Fruit fly (Drosophila melanogaster): ENCODE results near the gene hng3.

Gene hng3

DNA sequence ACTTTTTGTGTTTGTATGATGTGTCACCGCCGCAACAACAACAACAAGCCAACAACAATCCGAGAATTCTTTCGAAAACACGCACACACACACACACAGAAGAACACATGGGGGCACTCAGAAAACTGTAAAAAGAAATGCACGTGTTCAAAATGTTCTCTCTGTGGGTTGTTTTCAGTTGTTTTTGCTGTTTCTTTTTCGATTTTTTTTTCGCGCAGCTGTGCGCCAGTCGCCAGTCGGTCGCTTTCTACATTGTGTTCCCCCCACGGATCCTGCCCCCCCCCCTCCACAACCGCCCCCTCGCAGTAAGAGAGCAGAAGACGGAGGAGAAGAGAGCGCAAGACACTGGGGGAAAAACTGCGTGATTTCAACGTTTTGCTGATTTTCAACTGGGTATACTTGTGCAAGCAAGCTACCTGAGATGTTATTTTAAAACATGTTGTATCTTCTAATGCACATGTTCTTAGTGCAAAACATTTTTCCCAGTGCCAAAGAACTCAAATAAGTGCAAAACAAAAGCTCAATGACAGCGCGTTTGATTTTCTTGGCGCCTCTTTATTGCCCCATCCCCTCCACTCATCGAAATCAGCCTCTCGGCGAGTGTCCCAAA is 3.7 kb downstream of the hng3 start:
- TF ChIP-seq dsx (GFP tag; optimal IDR thresholded peaks at IDR 0.05; ENCODE audit: poor library complexity, severe bottlenecking), result peak; percentile 69
- peak; percentile 77 for TF ChIP-seq CG15336 (GFP tag; IDR thresholded peaks at IDR 0.05)
- peak; percentile 48 for TF ChIP-seq lz (GFP tag; optimal IDR thresholded peaks at IDR 0.05)
- peak; percentile 32 for TF ChIP-seq CG8632 (GFP tag; optimal IDR thresholded peaks at IDR 0.05)
- peak; percentile 49 for TF ChIP-seq CG3032 (tag; optimal IDR thresholded peaks at IDR 0.05)
- no peak for TF ChIP-seq Eip78C (GFP tag)
- peak; percentile 28 for TF ChIP-seq CG10669 (GFP tag; optimal IDR thresholded peaks at IDR 0.05)
- TF ChIP-seq CG9139 (GFP tag; optimal IDR thresholded peaks at IDR 0.05), result no peak
- TF ChIP-seq vri (GFP tag; optimal IDR thresholded peaks at IDR 0.05), result no peak
- peak; percentile 85 for TF ChIP-seq eg (GFP tag; IDR thresholded peaks at IDR 0.05)
- TF ChIP-seq Ets96B (tag; optimal IDR thresholded peaks at IDR 0.05), result peak; percentile 31
- peak; percentile 37 for TF ChIP-seq Met (GFP tag; optimal IDR thresholded peaks at IDR 0.05)
- 0 out of 3 replicates have a peak, but pooled peaks have one; percentile 40 for TF ChIP-seq CG8119 (GFP tag; IDR thresholded peaks at IDR 0.05)
- TF ChIP-seq salr (GFP tag; optimal IDR thresholded peaks at IDR 0.05), result no peak
- peak; percentile 42 for TF ChIP-seq CG6854 (GFP tag; optimal IDR thresholded peaks at IDR 0.05)
- TF ChIP-seq topi (GFP tag; optimal IDR thresholded peaks at IDR 0.05), result peak; percentile 48
- peak; percentile 2 for TF ChIP-seq CG11902 (GFP tag; optimal IDR thresholded peaks at IDR 0.05)
- peak; percentile 20 for TF ChIP-seq CG6792 (GFP tag; optimal IDR thresholded peaks at IDR 0.05)
- TF ChIP-seq net (GFP tag; optimal IDR thresholded peaks at IDR 0.05), result peak; percentile 80
- TF ChIP-seq CG11294 (GFP tag; IDR thresholded peaks at IDR 0.05), result peak; percentile 72
- TF ChIP-seq pdm3 (GFP tag; optimal IDR thresholded peaks at IDR 0.05), result peak; percentile 7
- peak; percentile 36 for TF ChIP-seq CG3919 (GFP tag; optimal IDR thresholded peaks at IDR 0.05)
- TF ChIP-seq CG1621 (tag; optimal IDR thresholded peaks at IDR 0.05), result no peak
- TF ChIP-seq CG31627 (GFP tag; optimal IDR thresholded peaks at IDR 0.05), result peak; percentile 60
- TF ChIP-seq dac (GFP tag; optimal IDR thresholded peaks at IDR 0.05), result peak; percentile 31
- TF ChIP-seq fd85E (GFP tag; optimal IDR thresholded peaks at IDR 0.05), result no peak
- peak; percentile 21 for TF ChIP-seq Lpt (GFP tag; optimal IDR thresholded peaks at IDR 0.05)
- TF ChIP-seq CG4318 (GFP tag; optimal IDR thresholded peaks at IDR 0.05), result peak; percentile 5
- TF ChIP-seq acj6 (GFP tag; optimal IDR thresholded peaks at IDR 0.05), result peak; percentile 36
- no peak for TF ChIP-seq CG11762 (GFP tag; optimal IDR thresholded peaks at IDR 0.05; ENCODE audit: insufficient read depth)
- peak; percentile 20 for TF ChIP-seq CG10631 (GFP tag; optimal IDR thresholded peaks at IDR 0.05)
- no peak for TF ChIP-seq CG8319 (GFP tag; optimal IDR thresholded peaks at IDR 0.05)
- TF ChIP-seq ss (GFP tag; optimal IDR thresholded peaks at IDR 0.05), result peak; percentile 14 to 46
- peak; percentile 76 for TF ChIP-seq CG6163 (GFP tag; IDR thresholded peaks at IDR 0.05)
- TF ChIP-seq Smox (GFP tag; optimal IDR thresholded peaks at IDR 0.05), result peak; percentile 36
- no peak for TF ChIP-seq svp (GFP tag)
- TF ChIP-seq Blimp-1 (GFP tag; optimal IDR thresholded peaks at IDR 0.05), result no peak
- no peak for TF ChIP-seq Ets21C (GFP tag; optimal IDR thresholded peaks at IDR 0.05)
- peak; percentile 34 for TF ChIP-seq esn (GFP tag; optimal IDR thresholded peaks at IDR 0.05)
- peak; percentile 41 for TF ChIP-seq achi (GFP tag; optimal IDR thresholded peaks at IDR 0.05)
- TF ChIP-seq Eip75B (GFP tag; optimal IDR thresholded peaks at IDR 0.05), result no peak
- peak; percentile 41 for TF ChIP-seq Hr4 (GFP tag; optimal IDR thresholded peaks at IDR 0.05)
- TF ChIP-seq Hr39 (GFP tag; optimal IDR thresholded peaks at IDR 0.05), result peak; percentile 61
- peak; percentile 49 for TF ChIP-seq OdsH (GFP tag; optimal IDR thresholded peaks at IDR 0.05)
- peak; percentile 13 for TF ChIP-seq Sox102F (GFP tag; optimal IDR thresholded peaks at IDR 0.05)
- no peak for TF ChIP-seq fkh (GFP tag; optimal IDR thresholded peaks at IDR 0.05)
- no peak for TF ChIP-seq Eip93F (GFP tag; optimal IDR thresholded peaks at IDR 0.05)
- no peak for TF ChIP-seq CG16779 (tag; optimal IDR thresholded peaks at IDR 0.05)
- peak; percentile 32 for TF ChIP-seq CG6808 (GFP tag; optimal IDR thresholded peaks at IDR 0.05)
- no peak for TF ChIP-seq Hr38 (GFP tag; optimal IDR thresholded peaks at IDR 0.05)
- TF ChIP-seq CG34406 (GFP tag; optimal IDR thresholded peaks at IDR 0.05), result peak; percentile 26
- TF ChIP-seq CG7368 (GFP tag; optimal IDR thresholded peaks at IDR 0.05), result no peak

All from whole organism, prepupa.